Fruit fly (Drosophila melanogaster) Kc167 (cell line): ENCODE data around the gene okr.

Experiments
- Sin3A ChIP-seq: fragments of >200 bp; optimal IDR thresholded peaks from 2 replicates; lab custom pipeline; 2018; ENCODE audit warnings: missing external identifiers
- h ChIP-seq: fragments of >200 bp; optimal IDR thresholded peaks from 3 replicates; lab custom pipeline; 2018; ENCODE audit warnings: missing external identifiers
- ttk ChIP-seq: sonication (Bioruptor generic); optimal IDR thresholded peaks from 2 replicates; lab custom pipeline; 2017; ENCODE audit warnings: missing external identifiers

DNA sequence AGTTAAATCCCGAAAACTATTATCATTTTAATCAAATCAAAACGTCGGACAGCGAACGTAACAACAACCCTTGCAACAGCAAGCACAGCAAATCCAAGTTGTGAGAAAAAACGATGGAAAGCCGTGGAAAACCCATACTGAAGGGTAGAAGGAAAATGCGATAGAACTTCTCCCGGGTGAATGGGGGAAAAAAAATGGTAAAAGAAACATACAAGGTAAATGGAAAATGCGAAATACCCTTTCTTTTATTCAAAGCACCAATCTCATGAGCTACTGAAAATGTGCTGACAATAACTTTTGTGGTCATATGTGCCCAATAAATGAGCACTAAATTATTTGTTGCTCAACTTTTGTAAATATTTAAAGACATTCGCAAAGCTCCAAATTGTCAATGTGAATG is 52.9 kb downstream of the okr start:
- TF ChIP-seq Sin3A (lab: Kevin White, UChicago) (no peak), h (lab: Kevin White, UChicago) (no peak), ttk (lab: Kevin White, UChicago) (no peak)
